Fruit fly (Drosophila melanogaster) whole organism, prepupa: Measurements from ENCODE around the gene ouib.
A peak's percentile ranks its signal among the peaks of the same experiment; 100 is the strongest.

Experiments
- Blimp-1 ChIP-seq: fragments of 200-800 bp; sonication (Bioruptor generic); optimal IDR thresholded peaks from 3 replicates; lab custom pipeline; 2017; ENCODE audit warnings: missing biosample characterization, missing genetic modification characterization, mild to moderate bottlenecking, moderate library complexity, missing genetic modification reagents
- CG10631 ChIP-seq: fragments of 200-800 bp; sonication (Bioruptor generic); optimal IDR thresholded peaks from 2 replicates; lab custom pipeline; 2016; ENCODE audit warnings: missing biosample characterization, missing genetic modification characterization
- CG11294 ChIP-seq: fragments of 200-800 bp; sonication (Bioruptor generic); IDR thresholded peaks from 2 replicates; pipeline ENCODE4 v1.3.6; 2022; ENCODE audit warnings: missing biosample characterization, missing genetic modification characterization
- CG11762 ChIP-seq: fragments of 200-800 bp; sonication (Bioruptor generic); optimal IDR thresholded peaks from 3 replicates; lab custom pipeline; 2016; ENCODE audit warnings: missing biosample characterization, missing genetic modification characterization; ENCODE audit not compliant: insufficient read depth
- CG11902 ChIP-seq: fragments of 200-800 bp; sonication (Bioruptor generic); optimal IDR thresholded peaks from 3 replicates; lab custom pipeline; 2016; ENCODE audit warnings: missing biosample characterization, missing genetic modification characterization
- CG15336 ChIP-seq: fragments of 200-800 bp; sonication (Bioruptor generic); IDR thresholded peaks from 2 replicates; pipeline ENCODE4 v1.3.6; 2022; ENCODE audit warnings: missing biosample characterization, missing genetic modification characterization
- CG1621 ChIP-seq: fragments of 200-800 bp; sonication (Bioruptor generic); optimal IDR thresholded peaks from 3 replicates; lab custom pipeline; 2018; ENCODE audit warnings: missing biosample characterization, mild to moderate bottlenecking, missing genetic modification characterization
- CG16779 ChIP-seq: fragments of 200-800 bp; sonication (Bioruptor generic); optimal IDR thresholded peaks from 3 replicates; lab custom pipeline; 2017; ENCODE audit warnings: missing biosample characterization, mild to moderate bottlenecking, missing genetic modification characterization
- CG31627 ChIP-seq: fragments of 200-800 bp; sonication (Bioruptor generic); optimal IDR thresholded peaks from 3 replicates; lab custom pipeline; 2016; ENCODE audit warnings: missing biosample characterization, missing genetic modification characterization
- CG32006 ChIP-seq: fragments of 200-800 bp; sonication (Bioruptor generic); optimal IDR thresholded peaks from 3 replicates; lab custom pipeline; 2017; ENCODE audit warnings: missing biosample characterization, mild to moderate bottlenecking, missing genetic modification characterization
- CG34406 ChIP-seq: fragments of 200-800 bp; sonication (Bioruptor generic); optimal IDR thresholded peaks from 3 replicates; lab custom pipeline; 2016; ENCODE audit warnings: missing biosample characterization, missing genetic modification characterization
- CG3919 ChIP-seq: fragments of 200-800 bp; sonication (Bioruptor generic); optimal IDR thresholded peaks from 3 replicates; lab custom pipeline; 2016; ENCODE audit warnings: missing biosample characterization, missing genetic modification characterization
- CG4318 ChIP-seq: fragments of 200-800 bp; sonication (Bioruptor generic); optimal IDR thresholded peaks from 3 replicates; lab custom pipeline; 2017; ENCODE audit warnings: missing biosample characterization, mild to moderate bottlenecking, missing genetic modification characterization
- CG6163 ChIP-seq: fragments of 200-800 bp; sonication (Bioruptor generic); IDR thresholded peaks from 3 replicates; pipeline ENCODE4 v1.3.6; 2022; ENCODE audit warnings: missing biosample characterization, missing genetic modification characterization
- CG6276 ChIP-seq: fragments of 200-800 bp; sonication (Bioruptor generic); optimal IDR thresholded peaks from 2 replicates; lab custom pipeline; 2017; ENCODE audit warnings: missing biosample characterization, mild to moderate bottlenecking, missing genetic modification characterization
- CG6792 ChIP-seq: fragments of 200-800 bp; sonication (Bioruptor generic); optimal IDR thresholded peaks from 3 replicates; lab custom pipeline; 2016; ENCODE audit warnings: missing biosample characterization, missing genetic modification characterization
- CG6854 ChIP-seq: fragments of 200-800 bp; sonication (Bioruptor generic); optimal IDR thresholded peaks from 2 replicates; lab custom pipeline; 2017; ENCODE audit warnings: missing biosample characterization, mild to moderate bottlenecking, missing genetic modification characterization
- CG7368 ChIP-seq: fragments of 200-800 bp; sonication (Bioruptor generic); optimal IDR thresholded peaks from 3 replicates; lab custom pipeline; 2016; ENCODE audit warnings: missing biosample characterization, missing genetic modification characterization
- CG8119 ChIP-seq: fragments of 200-800 bp; sonication (Bioruptor generic); IDR thresholded peaks from 3 replicates; pipeline ENCODE4 v1.3.6; 2022; ENCODE audit warnings: missing biosample characterization, missing genetic modification characterization
- CG8319 ChIP-seq: fragments of 200-800 bp; sonication (Bioruptor generic); optimal IDR thresholded peaks from 3 replicates; lab custom pipeline; 2016; ENCODE audit warnings: missing biosample characterization, missing genetic modification characterization
- CG8632 ChIP-seq: fragments of 200-800 bp; sonication (Bioruptor generic); optimal IDR thresholded peaks from 3 replicates; lab custom pipeline; 2016; ENCODE audit warnings: missing biosample characterization, missing genetic modification characterization
- Eip75B ChIP-seq: fragments of 200-800 bp; sonication (Bioruptor generic); optimal IDR thresholded peaks from 3 replicates; lab custom pipeline; 2016; ENCODE audit warnings: missing biosample characterization, missing genetic modification characterization
- Eip78C ChIP-seq: fragments of 200-800 bp; sonication (Bioruptor generic); peaks from one replicate; lab custom pipeline; 2016; ENCODE audit warnings: missing biosample characterization, missing genetic modification characterization
- Eip93F ChIP-seq: fragments of 200-800 bp; sonication (Bioruptor generic); optimal IDR thresholded peaks from 2 replicates; lab custom pipeline; 2016; ENCODE audit warnings: missing biosample characterization, mild to moderate bottlenecking, missing genetic modification characterization
- Ets96B ChIP-seq: fragments of 200-800 bp; optimal IDR thresholded peaks from 2 replicates; lab custom pipeline; 2019; ENCODE audit warnings: missing biosample characterization, mild to moderate bottlenecking, missing genetic modification characterization, moderate library complexity
- Hr4 ChIP-seq: fragments of 200-800 bp; sonication (Bioruptor generic); optimal IDR thresholded peaks from 3 replicates; lab custom pipeline; 2016; ENCODE audit warnings: missing biosample characterization, missing genetic modification characterization
- Met ChIP-seq: fragments of 200-800 bp; sonication (Bioruptor generic); optimal IDR thresholded peaks from 3 replicates; lab custom pipeline; 2016; ENCODE audit warnings: missing biosample characterization, missing genetic modification characterization
- Smox ChIP-seq: fragments of 200-800 bp; sonication (Bioruptor generic); optimal IDR thresholded peaks from 3 replicates; lab custom pipeline; 2016; ENCODE audit warnings: missing biosample characterization, missing genetic modification characterization
- Sox15 ChIP-seq: fragments of 200-800 bp; sonication (Bioruptor generic); optimal IDR thresholded peaks from 3 replicates; lab custom pipeline; 2016; ENCODE audit warnings: missing biosample characterization, missing genetic modification characterization
- achi ChIP-seq: fragments of 200-800 bp; sonication (Bioruptor generic); optimal IDR thresholded peaks from 3 replicates; lab custom pipeline; 2016; ENCODE audit warnings: missing biosample characterization, missing genetic modification characterization
- acj6 ChIP-seq: fragments of 200-800 bp; sonication (Bioruptor generic); optimal IDR thresholded peaks from 3 replicates; lab custom pipeline; 2016; ENCODE audit warnings: missing biosample characterization, missing genetic modification characterization
- dac ChIP-seq: fragments of 200-800 bp; sonication (Bioruptor generic); optimal IDR thresholded peaks from 2 replicates; lab custom pipeline; 2017; ENCODE audit warnings: missing biosample characterization, mild to moderate bottlenecking, missing genetic modification characterization
- dsx ChIP-seq: fragments of 200-800 bp; optimal IDR thresholded peaks from 3 replicates; lab custom pipeline; 2019; ENCODE audit warnings: missing biosample characterization, mild to moderate bottlenecking, missing genetic modification characterization, moderate library complexity; ENCODE audit not compliant: poor library complexity, severe bottlenecking
- esn ChIP-seq: fragments of 200-800 bp; sonication (Bioruptor generic); optimal IDR thresholded peaks from 2 replicates; lab custom pipeline; 2016; ENCODE audit warnings: missing biosample characterization, mild to moderate bottlenecking, missing genetic modification characterization, moderate library complexity
- fd59A ChIP-seq: fragments of 200-800 bp; sonication (Bioruptor generic); optimal IDR thresholded peaks from 2 replicates; lab custom pipeline; 2017; ENCODE audit warnings: missing biosample characterization, mild to moderate bottlenecking, missing genetic modification characterization, missing genetic modification reagents
- fd85E ChIP-seq: fragments of 200-800 bp; sonication (Bioruptor generic); optimal IDR thresholded peaks from 3 replicates; lab custom pipeline; 2016; ENCODE audit warnings: missing biosample characterization, missing genetic modification characterization
- fkh ChIP-seq: fragments of 200-800 bp; sonication (Bioruptor generic); optimal IDR thresholded peaks from 3 replicates; lab custom pipeline; 2017; ENCODE audit warnings: missing biosample characterization, mild to moderate bottlenecking, missing genetic modification characterization, moderate library complexity
- lz ChIP-seq: fragments of 200-800 bp; sonication (Bioruptor generic); optimal IDR thresholded peaks from 3 replicates; lab custom pipeline; 2016; ENCODE audit warnings: missing biosample characterization, missing genetic modification characterization
- net ChIP-seq: fragments of 200-800 bp; sonication (Bioruptor generic); optimal IDR thresholded peaks from 3 replicates; lab custom pipeline; 2016; ENCODE audit warnings: missing biosample characterization, missing genetic modification characterization
- pdm3 ChIP-seq: fragments of 200-800 bp; sonication (Bioruptor generic); optimal IDR thresholded peaks from 3 replicates; lab custom pipeline; 2016; ENCODE audit warnings: missing biosample characterization, missing genetic modification characterization
- salr ChIP-seq, 2 experiments: fragments of 200-800 bp; sonication (Bioruptor generic); optimal IDR thresholded peaks; 3 replicates each; lab custom pipeline; 2016 to 2018; ENCODE audit warnings: missing biosample characterization in 2 of 2, missing genetic modification characterization in 2 of 2, mild to moderate bottlenecking in 1 of 2
- spab ChIP-seq: fragments of 200-800 bp; sonication (Bioruptor generic); optimal IDR thresholded peaks from 2 replicates; lab custom pipeline; 2017; ENCODE audit warnings: missing biosample characterization, mild to moderate bottlenecking, missing genetic modification characterization, missing genetic modification reagents
- ss ChIP-seq, 2 experiments: fragments of 200-800 bp; sonication (Bioruptor generic); optimal IDR thresholded peaks; 2 replicates in 1 of 2; 3 replicates in 1 of 2; lab custom pipeline; 2017 to 2018; ENCODE audit warnings: mild to moderate bottlenecking in 2 of 2, missing biosample characterization in 2 of 2, missing genetic modification characterization in 2 of 2, moderate library complexity in 1 of 2
- svp ChIP-seq: fragments of 200-800 bp; sonication (Bioruptor generic); peaks from one replicate; lab custom pipeline; 2016; ENCODE audit warnings: missing biosample characterization, missing genetic modification characterization
- topi ChIP-seq: fragments of 200-800 bp; sonication (Bioruptor generic); optimal IDR thresholded peaks from 3 replicates; lab custom pipeline; 2016; ENCODE audit warnings: missing biosample characterization, missing genetic modification characterization
- vri ChIP-seq: fragments of 200-800 bp; sonication (Bioruptor generic); optimal IDR thresholded peaks from 3 replicates; lab custom pipeline; 2016; ENCODE audit warnings: missing biosample characterization, mild to moderate bottlenecking, missing genetic modification characterization

ouib gene

DNA sequence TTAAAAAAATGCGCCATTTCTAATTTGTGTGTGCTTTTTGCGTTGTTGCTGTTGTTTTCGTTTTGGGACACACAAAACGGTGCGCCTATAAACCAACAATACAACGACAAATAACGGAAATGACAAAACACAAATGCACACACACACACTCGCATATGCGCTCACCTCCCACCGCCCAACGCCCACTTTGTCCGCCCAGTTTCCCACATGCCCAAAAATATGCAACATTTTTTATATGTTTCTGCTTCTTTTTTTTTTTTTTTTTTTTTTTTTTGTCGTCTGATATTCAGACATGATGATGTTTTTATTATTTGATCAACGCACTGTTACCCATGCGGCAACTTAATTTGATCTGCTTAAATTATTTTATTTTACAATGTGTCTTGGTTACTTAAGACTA, 18.1 kb upstream of the ouib start:
- TF ChIP-seq Ets96B (tag; lab: Kevin White, UChicago) (peak; percentile 9), CG4318 (GFP tag; lab: Kevin White, UChicago) (no peak), CG6163 (GFP tag; lab: Robert Waterston, UW) (peak; percentile 84), achi (GFP tag; lab: Kevin White, UChicago) (peak; percentile 9)
- TF ChIP-seq, all 60 proteins: peak for 3

DNA sequence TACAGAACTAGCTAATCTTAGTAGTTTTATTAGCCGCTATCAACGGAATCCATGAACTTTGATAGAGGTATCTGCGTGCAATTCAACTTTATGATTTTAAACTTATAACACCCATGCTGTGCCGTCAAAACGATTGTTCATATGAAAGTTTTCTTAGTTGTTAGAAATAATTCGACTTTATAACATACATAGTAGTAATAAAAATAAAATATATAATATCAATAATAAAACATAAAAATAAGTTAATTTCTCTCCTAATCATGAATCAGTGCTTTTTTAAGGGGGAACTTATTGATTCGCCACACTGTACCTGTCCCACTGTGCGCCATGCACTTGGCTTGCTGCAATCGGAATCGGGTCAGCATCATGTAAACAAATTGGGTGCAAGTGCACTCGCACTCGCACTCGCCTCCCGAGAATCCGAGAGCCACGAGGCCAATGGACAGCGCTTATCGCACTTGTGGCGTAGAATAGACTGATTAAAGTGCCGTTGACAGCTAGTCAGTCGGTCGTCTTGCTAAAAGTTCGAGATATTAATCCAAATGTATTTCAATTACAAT, 13.3 kb upstream of the ouib start:
- TF ChIP-seq CG3919 (peak; percentile 6), CG6276 (GFP tag; lab: Kevin White, UChicago) (peak; percentile 7), dac (no peak), CG8319 (GFP tag; lab: Kevin White, UChicago) (no peak), CG6792 (GFP tag; lab: Kevin White, UChicago) (no peak), fd59A (no peak), CG11762 (GFP tag; lab: Kevin White, UChicago) (no peak), Eip75B (GFP tag; lab: Kevin White, UChicago) (peak; percentile 34), ss (GFP tag; optimal IDR thresholded peaks at IDR 0.05; lab: Kevin White, UChicago) (no peak), CG11902 (GFP tag; lab: Kevin White, UChicago) (no peak), CG32006 (GFP tag; lab: Kevin White, UChicago) (no peak), CG8119 (GFP tag; lab: Robert Waterston, UW) (peak; percentile 24; the same call in 2 of the 3 replicates), CG7368 (GFP tag; lab: Kevin White, UChicago) (no peak), Hr4 (no peak), CG1621 (tag; lab: Kevin White, UChicago) (no peak), net (GFP tag; lab: Kevin White, UChicago) (peak; percentile 8), CG34406 (GFP tag; lab: Kevin White, UChicago) (no peak), Sox15 (GFP tag; lab: Kevin White, UChicago) (no peak), vri (GFP tag; lab: Kevin White, UChicago) (peak; percentile 42), fd85E (GFP tag; lab: Kevin White, UChicago) (no peak), Met (GFP tag; lab: Kevin White, UChicago) (peak; percentile 21), CG15336 (peak; percentile 19; the same call in 1 of the 2 replicates), CG16779 (tag; lab: Kevin White, UChicago) (peak; percentile 15), CG6163 (GFP tag; lab: Robert Waterston, UW) (peak; percentile 76), Smox (GFP tag; lab: Kevin White, UChicago) (no peak), Eip93F (GFP tag; lab: Kevin White, UChicago) (peak; percentile 2), CG4318 (GFP tag; lab: Kevin White, UChicago) (no peak), Eip78C (peak; percentile 42), svp (GFP tag; lab: Kevin White, UChicago) (peak; percentile 92)

DNA sequence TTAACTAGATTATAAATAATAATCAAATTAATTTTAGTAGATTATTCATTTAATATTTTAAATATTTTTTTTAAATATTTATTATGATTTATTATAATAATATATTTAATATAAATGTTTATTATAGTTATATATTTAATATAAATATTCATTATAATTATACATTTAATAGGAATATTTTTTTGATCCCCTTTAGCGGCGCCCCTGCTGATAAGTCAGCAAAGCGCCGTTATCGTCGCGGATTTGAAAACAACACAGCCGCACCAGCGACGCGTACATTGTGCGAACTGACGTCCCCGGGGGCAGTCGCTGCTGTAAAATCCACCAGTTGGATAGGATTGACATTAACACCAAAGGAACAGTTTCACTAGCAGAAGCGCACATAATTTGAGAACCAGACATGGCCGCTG, 12.6 kb upstream of the ouib start, which contains the start of gene CG8112:
CG8112 (plus strand) TSS at position 212 of the 410 bp plus-strand sequence.
- no peak for TF ChIP-seq CG31627 (GFP tag; lab: Kevin White, UChicago)
- TF ChIP-seq CG11294 (GFP tag; lab: Robert Waterston, UW), result no peak
- no peak for TF ChIP-seq CG15336
- peak; percentile 23 for TF ChIP-seq Blimp-1 (GFP tag; lab: Kevin White, UChicago)
- TF ChIP-seq CG8632, result peak; percentile 59
- TF ChIP-seq vri (GFP tag; lab: Kevin White, UChicago), result no peak
- peak; percentile 27 for TF ChIP-seq acj6
- TF ChIP-seq CG10631 (GFP tag; lab: Kevin White, UChicago), result peak; percentile 19
- no peak for TF ChIP-seq Hr4
- TF ChIP-seq fkh, result peak; percentile 9
- TF ChIP-seq salr (GFP tag; optimal IDR thresholded peaks at IDR 0.05; lab: Kevin White, UChicago), result peak in 1 of 2 experiments; percentile 14
- peak; percentile 52 for TF ChIP-seq esn (GFP tag; lab: Kevin White, UChicago)
- TF ChIP-seq CG1621 (tag; lab: Kevin White, UChicago), result no peak
- no peak for TF ChIP-seq Met (GFP tag; lab: Kevin White, UChicago)
- TF ChIP-seq achi (GFP tag; lab: Kevin White, UChicago), result peak; percentile 46
- peak; percentile 21 for TF ChIP-seq dsx
- no peak for TF ChIP-seq CG16779 (tag; lab: Kevin White, UChicago)
- TF ChIP-seq CG6854 (GFP tag; lab: Kevin White, UChicago), result no peak
- peak; percentile 2 for TF ChIP-seq topi (GFP tag; lab: Kevin White, UChicago)
- peak; percentile 3 for TF ChIP-seq spab
- no peak for TF ChIP-seq pdm3 (GFP tag; lab: Kevin White, UChicago)
- TF ChIP-seq Eip75B (GFP tag; lab: Kevin White, UChicago), result no peak
- no peak for TF ChIP-seq lz (GFP tag; lab: Kevin White, UChicago)
- peak in 1 of 2 experiments; percentile 16 for TF ChIP-seq ss (GFP tag; optimal IDR thresholded peaks at IDR 0.05; lab: Kevin White, UChicago)
- TF ChIP-seq CG6163 (GFP tag; lab: Robert Waterston, UW), result peak; percentile 64
